Worm (Caenorhabditis elegans): ENCODE data around the gene mua-3.

- TF ChIP-seq ztf-23 (GFP tag; IDR thresholded peaks at IDR 0.05), result no peak
- TF ChIP-seq tab-1 (GFP tag; IDR thresholded peaks at IDR 0.05), result no peak
- no peak for TF ChIP-seq med-1 (GFP tag; optimal IDR thresholded peaks at IDR 0.05; ENCODE audit: insufficient read depth)
- TF ChIP-seq cog-1 (tag; optimal IDR thresholded peaks at IDR 0.05), result no peak
- no peak for TF ChIP-seq T22C8.4 (GFP tag; IDR thresholded peaks at IDR 0.05)
- no peak for TF ChIP-seq flt-1 (GFP tag; IDR thresholded peaks at IDR 0.05)
Observed at ce11 chrIII:10181868-10182267, 21.4 kb downstream of the mua-3 start.

All from whole organism, midembryonic.